Worm (Caenorhabditis elegans): ENCODE data around the gene pdha-1.

The pdha-1 gene

DNA sequence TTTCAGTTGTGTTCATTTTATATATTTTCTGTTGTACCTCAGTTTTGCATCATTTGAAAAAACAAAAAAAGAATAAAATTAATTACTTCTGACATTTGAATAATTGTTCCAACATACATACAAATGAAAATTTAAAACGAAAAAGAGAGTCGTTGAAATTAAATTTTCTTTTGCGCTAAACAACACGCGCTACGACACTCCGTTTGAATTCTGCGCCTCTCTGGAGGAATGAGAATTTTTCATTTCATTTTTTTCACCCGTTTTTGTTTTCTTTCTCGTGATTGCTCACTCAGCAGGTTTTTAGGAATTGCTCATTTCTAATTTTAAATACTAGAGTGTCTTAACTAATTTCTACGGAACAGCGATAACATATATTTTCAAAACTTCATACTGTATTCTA lies 24.4 kb upstream of the pdha-1 start (continued):
- TF ChIP-seq ceh-82 (tag; optimal IDR thresholded peaks at IDR 0.05) = peak in 1 of 3 experiments; percentile 16
- no peak for TF ChIP-seq mef-2 (tag; optimal IDR thresholded peaks at IDR 0.05)
- TF ChIP-seq sptf-1 (tag; optimal IDR thresholded peaks at IDR 0.05) = no peak
- TF ChIP-seq unc-98 (GFP tag; IDR thresholded peaks at IDR 0.05) = no peak
- TF ChIP-seq lin-15B (tag; optimal IDR thresholded peaks at IDR 0.05) = peak; percentile 72
- no peak for TF ChIP-seq nhr-76 (tag; optimal IDR thresholded peaks at IDR 0.05)
- TF ChIP-seq efl-1 (optimal IDR thresholded peaks at IDR 0.05) = peak; percentile 21 to 38
- peak; percentile 47 to 68 for TF ChIP-seq efl-1 (GFP tag; optimal IDR thresholded peaks at IDR 0.05 in 1 of 2)
- no peak for TF ChIP-seq C04F5.9 (tag; optimal IDR thresholded peaks at IDR 0.05)
- no peak for TF ChIP-seq nhr-84 (tag; optimal IDR thresholded peaks at IDR 0.05)
- no peak for TF ChIP-seq vab-15 (tag; optimal IDR thresholded peaks at IDR 0.05)
- no peak for TF ChIP-seq ceh-88 (GFP tag; IDR thresholded peaks at IDR 0.05)
- no peak for TF ChIP-seq pag-3 (tag; optimal IDR thresholded peaks at IDR 0.05; ENCODE audit: borderline replicate concordance, insufficient read depth)
- no peak for TF ChIP-seq nhr-19 (GFP tag; conservative IDR thresholded peaks at IDR 0.05)
- peak; percentile 32 for TF ChIP-seq nhr-20 (tag; optimal IDR thresholded peaks at IDR 0.05)
- no peak for TF ChIP-seq nhr-77 (tag; optimal IDR thresholded peaks at IDR 0.05)
- TF ChIP-seq nhr-47 (tag; optimal IDR thresholded peaks at IDR 0.05) = peak; percentile 27
- TF ChIP-seq elt-2 (tag; optimal IDR thresholded peaks at IDR 0.05) = no peak
- TF ChIP-seq fkh-4 (tag; optimal IDR thresholded peaks at IDR 0.05; ENCODE audit: borderline replicate concordance) = no peak
- no peak for TF ChIP-seq aha-1 (tag; optimal IDR thresholded peaks at IDR 0.05)
- no peak for TF ChIP-seq irx-1 (tag; optimal IDR thresholded peaks at IDR 0.05)
- no peak for TF ChIP-seq nhr-90 (tag; optimal IDR thresholded peaks at IDR 0.05; ENCODE audit: poor library complexity)
- no peak for TF ChIP-seq aly-2 (tag; optimal IDR thresholded peaks at IDR 0.05)
- peak; percentile 65 to 74 for TF ChIP-seq lsy-2 (tag; optimal IDR thresholded peaks at IDR 0.05)
- TF ChIP-seq snu-23 (GFP tag; optimal IDR thresholded peaks at IDR 0.05) = peak; percentile 43
- peak; percentile 30 to 60 for TF ChIP-seq lin-35 (GFP tag; optimal IDR thresholded peaks at IDR 0.05)
- no peak for TF ChIP-seq ztf-11 (tag; optimal IDR thresholded peaks at IDR 0.05)
- TF ChIP-seq hlh-17 (GFP tag; optimal IDR thresholded peaks at IDR 0.05; ENCODE audit: borderline replicate concordance) = no peak
- TF ChIP-seq Y116A8C.19 (tag; optimal IDR thresholded peaks at IDR 0.05; ENCODE audit: borderline replicate concordance) = no peak
- TF ChIP-seq ceh-63 (GFP tag; optimal IDR thresholded peaks at IDR 0.05) = no peak
- TF ChIP-seq lin-13 (GFP tag; optimal IDR thresholded peaks at IDR 0.05) = peak; percentile 0
- peak in 2 of 3 experiments; percentile 12 to 42 for TF ChIP-seq dpl-1 (GFP tag; optimal IDR thresholded peaks at IDR 0.05)
- TF ChIP-seq zip-4 (GFP tag; optimal IDR thresholded peaks at IDR 0.05) = no peak
- no peak for TF ChIP-seq fkh-10 (GFP tag; optimal IDR thresholded peaks at IDR 0.05)
- TF ChIP-seq mab-9 (GFP tag; IDR thresholded peaks at IDR 0.05) = no peak
- no peak for TF ChIP-seq fkh-8 (tag; optimal IDR thresholded peaks at IDR 0.05)
- TF ChIP-seq unc-30 (tag; optimal IDR thresholded peaks at IDR 0.05) = no peak
- no peak for TF ChIP-seq ceh-8 (GFP tag; optimal IDR thresholded peaks at IDR 0.05)
- TF ChIP-seq xbp-1 (tag; optimal IDR thresholded peaks at IDR 0.05) = peak; percentile 23
- TF ChIP-seq ama-1 (optimal IDR thresholded peaks at IDR 0.05) = no peak
- peak; percentile 18 for TF ChIP-seq C16A3.4 (tag; optimal IDR thresholded peaks at IDR 0.05)
- no peak for TF ChIP-seq nhr-12 (tag; optimal IDR thresholded peaks at IDR 0.05)
- TF ChIP-seq pqm-1 (tag; optimal IDR thresholded peaks at IDR 0.05) = no peak
- TF ChIP-seq tbx-2 (tag; optimal IDR thresholded peaks at IDR 0.05) = no peak
- TF ChIP-seq blmp-1 (tag; optimal IDR thresholded peaks at IDR 0.05) = peak; percentile 48
- TF ChIP-seq F16B12.6 (tag; optimal IDR thresholded peaks at IDR 0.05) = no peak
- TF ChIP-seq snpc-4 (tag; optimal IDR thresholded peaks at IDR 0.05) = no peak
- TF ChIP-seq unc-86 (tag; optimal IDR thresholded peaks at IDR 0.05) = no peak
- TF ChIP-seq hlh-4 (tag; optimal IDR thresholded peaks at IDR 0.05) = no peak
- no peak for TF ChIP-seq sup-37 (GFP tag; optimal IDR thresholded peaks at IDR 0.05)
- TF ChIP-seq egl-13 (tag; optimal IDR thresholded peaks at IDR 0.05) = no peak

All from whole organism, L1 larva.